Fruit fly (Drosophila melanogaster) whole organism, larva: Measurements from ENCODE around the gene Rpn9.

Experiments used
- noc ChIP-seq: fragments of 200-800 bp; sonication (Bioruptor generic); optimal IDR thresholded peaks from 3 replicates; lab custom pipeline; 2019; ENCODE audit warnings: missing biosample characterization, mild to moderate bottlenecking, missing genetic modification characterization, moderate library complexity

Rpn9 gene

DNA sequence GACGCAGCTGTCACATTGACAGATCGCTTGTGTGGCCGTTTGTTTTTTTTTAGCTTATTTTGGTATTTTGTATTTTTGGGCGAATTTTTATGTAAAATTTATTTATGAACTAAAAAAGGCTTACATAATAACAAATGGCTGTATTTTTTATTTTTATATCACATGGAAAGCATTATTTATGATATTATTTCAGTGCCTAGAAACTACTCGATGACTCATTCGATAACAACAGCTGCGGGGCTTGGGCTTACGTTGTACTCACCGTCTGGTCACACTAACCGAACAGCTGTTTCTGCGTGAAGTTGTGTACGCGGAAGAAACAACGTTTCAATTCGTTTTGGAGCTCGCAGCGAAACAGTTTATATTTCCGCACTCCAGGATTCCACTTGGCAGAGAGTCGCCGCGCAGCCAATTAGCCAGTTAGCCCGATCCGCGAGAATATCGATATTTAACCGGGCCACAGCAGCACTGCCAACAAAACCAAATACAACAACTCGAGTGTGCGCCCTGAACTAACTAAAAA, at the start of gene Rpn9, which contains the start of gene Hmgcr:
Gene Rpn9 (minus strand): TSS at position 473 of the 523 bp plus-strand sequence.
Gene Hmgcr (plus strand): TSS at position 335 of the 523 bp plus-strand sequence.
- TF ChIP-seq noc (tag; lab: Kevin White, UChicago): no peak

DNA sequence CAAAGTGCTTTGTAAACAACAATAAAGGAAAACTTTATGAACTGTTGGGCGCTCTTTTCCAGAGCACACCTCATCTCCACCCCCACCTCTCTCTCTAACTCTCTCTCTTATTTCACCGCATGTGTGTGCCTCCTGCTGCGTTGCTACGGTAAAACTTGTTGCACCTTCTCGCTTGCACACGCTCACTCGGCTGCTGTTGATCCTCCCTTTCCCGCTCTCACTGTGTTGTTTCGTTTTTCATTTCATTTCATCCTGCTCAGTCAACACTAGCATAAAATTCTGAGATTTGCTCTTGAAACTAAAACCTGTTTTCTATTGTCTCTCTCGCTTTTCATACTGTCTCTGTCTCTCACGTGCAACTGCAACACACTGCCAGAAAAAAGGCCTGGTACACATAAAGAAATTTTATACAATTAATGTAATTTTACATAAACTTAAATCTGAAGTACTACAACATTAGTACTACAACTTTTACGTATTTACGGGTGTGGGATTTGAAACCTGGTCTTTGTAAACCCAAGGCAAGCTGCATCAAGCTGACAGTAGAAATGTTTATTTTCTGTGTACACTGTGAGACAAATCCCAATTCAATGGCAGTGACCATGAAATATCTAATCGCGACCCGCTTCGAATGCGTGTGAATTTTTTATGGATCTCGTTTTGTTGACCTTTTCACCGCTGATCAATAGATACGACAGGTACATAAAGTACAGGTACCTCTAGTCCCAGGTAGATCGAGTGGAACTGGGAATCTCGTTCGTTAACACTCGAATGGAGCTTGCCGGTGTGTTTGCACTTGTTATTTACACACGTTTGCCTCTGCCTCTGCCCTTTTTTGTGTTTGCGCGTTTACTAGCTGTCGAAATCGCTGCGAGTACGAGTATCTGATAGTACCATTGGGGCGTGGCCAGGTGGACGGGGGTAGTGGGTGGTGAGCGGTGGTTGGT, 49.5 kb upstream of the Rpn9 start:
- TF ChIP-seq noc (tag; lab: Kevin White, UChicago): no peak

DNA sequence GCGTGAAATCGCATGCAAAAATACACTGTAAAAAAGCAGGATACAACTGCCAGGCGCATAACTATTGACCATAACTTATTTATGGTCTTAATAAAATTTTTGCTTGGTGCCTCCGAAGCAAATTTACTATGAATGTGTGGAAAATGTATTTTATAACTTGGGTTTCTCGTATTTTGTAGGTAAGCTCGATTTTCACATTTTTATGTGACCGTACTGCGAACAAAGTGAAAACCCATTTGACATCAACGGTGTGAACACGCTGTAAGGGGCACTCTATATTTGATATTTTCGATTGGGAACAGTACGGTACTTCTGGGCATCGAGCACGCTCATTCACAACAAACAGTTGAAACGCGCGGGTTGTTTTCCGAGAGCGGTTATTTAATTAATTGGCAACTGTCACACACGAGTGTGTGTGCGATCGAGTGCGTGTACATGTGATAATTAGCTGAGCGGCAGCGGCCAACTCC, 48.2 kb upstream of the Rpn9 start, which contains the start of the genes Nup98-96 and mbc:
Gene Nup98-96 (minus strand): TSS at position 156 of the 470 bp plus-strand sequence.
Gene mbc (plus strand): TSS at position 300 of the 470 bp plus-strand sequence.
- TF ChIP-seq noc (tag; lab: Kevin White, UChicago): peak; percentile 80

DNA sequence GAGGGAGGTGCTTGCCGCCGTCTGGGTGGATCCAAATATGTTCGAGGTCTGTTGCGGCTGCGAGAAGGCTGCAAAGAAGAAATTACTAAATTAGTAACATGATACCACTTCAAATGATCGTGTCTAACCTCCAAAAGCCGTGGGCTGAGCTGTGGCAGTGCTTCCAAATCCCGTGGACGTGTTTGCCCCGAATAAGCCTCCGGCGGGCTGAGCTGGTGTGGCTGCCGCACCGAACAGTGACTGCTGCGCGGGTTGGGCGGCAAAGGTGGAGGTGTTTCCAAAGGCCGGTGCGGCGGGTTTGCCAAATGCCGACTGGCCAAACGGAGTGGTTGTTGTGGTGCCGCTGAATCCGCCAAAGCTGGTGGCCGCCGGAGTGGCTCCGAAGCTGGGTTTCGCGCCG, 47.5 kb upstream of the Rpn9 start:
- TF ChIP-seq noc (tag; lab: Kevin White, UChicago): no peak

DNA sequence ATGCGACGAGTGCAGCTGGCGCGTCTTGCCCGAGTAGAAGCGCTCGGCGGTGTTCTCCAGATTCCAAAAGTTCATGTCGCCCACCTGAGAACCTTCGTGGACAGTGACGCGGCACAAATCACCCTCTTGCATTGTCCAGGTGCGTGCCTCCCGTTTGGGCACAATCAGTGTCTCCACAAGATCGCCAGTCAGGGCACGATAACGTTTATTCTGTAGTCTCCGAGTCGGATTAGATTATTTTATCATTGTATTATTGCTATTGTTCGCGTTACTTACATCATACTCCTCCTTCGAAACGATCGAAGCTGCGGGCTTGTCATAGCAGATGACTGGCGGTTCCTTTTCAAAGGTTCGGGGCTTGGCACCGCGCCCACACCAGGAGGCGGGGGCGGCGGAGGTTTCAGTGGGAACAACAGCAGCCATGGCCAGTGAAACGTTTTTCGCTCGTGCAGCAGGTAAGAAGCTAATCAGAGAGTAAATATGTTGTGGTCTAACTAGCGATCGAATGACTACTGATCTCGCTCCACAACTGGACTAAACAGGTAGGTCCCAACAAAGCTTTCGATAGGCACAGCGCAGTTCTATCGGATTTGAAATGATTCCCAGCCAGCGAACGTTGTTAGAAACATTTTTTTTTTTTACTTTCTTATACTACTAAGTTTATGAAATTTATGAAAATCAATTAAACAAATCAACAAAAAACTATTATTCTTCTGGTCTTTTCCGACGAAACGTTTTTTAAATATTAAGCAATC, 40.5 kb upstream of the Rpn9 start, which contains the start of gene CG10208:
Gene CG10208 (minus strand): TSS at position 518 of the 755 bp plus-strand sequence.
- TF ChIP-seq noc (tag; lab: Kevin White, UChicago): peak; percentile 39

DNA sequence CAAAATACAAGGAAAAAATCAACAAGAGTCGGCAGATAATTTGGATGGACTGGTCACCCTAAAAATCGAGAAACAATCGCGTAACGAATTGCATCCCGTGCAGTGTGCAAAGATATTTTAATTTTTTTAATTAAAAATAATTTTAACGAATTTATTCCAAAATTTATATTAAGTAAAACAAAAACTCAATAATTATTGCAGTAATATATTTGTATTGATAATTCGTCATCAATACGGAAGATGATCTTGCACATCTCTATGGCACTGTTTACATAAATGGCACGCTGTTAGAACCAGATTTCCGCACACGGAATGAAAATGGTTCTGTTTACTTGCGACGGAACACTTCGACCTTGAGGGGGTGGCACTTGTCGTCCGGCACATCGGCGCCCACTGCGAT, 39.5 kb upstream of the Rpn9 start, which contains the start of gene tst:
Gene tst (minus strand): TSS at position 52 of the 400 bp plus-strand sequence.
- TF ChIP-seq noc (tag; lab: Kevin White, UChicago): peak; percentile 90

DNA sequence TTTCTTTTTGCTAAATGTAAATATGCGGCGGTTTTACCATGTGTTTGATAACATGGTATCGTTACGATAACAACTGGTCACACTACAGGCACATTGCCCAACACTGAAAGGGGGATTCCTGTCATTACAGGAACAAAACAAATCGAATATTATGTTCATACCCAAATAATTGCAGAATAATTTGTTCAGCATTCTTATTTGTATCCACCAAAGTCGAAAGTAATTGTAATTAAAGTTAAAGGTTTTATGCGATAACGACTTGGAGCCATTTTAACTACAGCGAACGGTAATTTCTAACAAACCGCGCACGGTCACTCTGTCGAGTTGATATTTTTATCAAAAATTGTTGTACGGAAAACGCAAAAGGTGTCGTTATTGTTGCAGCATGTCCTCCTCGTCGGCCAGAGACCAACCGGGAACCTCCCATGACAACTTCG, 34.2 kb upstream of the Rpn9 start, which contains the start of the genes CG10214 and CG10375:
Gene CG10214 (minus strand): TSS at position 72 of the 437 bp plus-strand sequence.
Gene CG10375 (plus strand): TSS at position 296 of the 437 bp plus-strand sequence.
- TF ChIP-seq noc (tag; lab: Kevin White, UChicago): peak; percentile 69

DNA sequence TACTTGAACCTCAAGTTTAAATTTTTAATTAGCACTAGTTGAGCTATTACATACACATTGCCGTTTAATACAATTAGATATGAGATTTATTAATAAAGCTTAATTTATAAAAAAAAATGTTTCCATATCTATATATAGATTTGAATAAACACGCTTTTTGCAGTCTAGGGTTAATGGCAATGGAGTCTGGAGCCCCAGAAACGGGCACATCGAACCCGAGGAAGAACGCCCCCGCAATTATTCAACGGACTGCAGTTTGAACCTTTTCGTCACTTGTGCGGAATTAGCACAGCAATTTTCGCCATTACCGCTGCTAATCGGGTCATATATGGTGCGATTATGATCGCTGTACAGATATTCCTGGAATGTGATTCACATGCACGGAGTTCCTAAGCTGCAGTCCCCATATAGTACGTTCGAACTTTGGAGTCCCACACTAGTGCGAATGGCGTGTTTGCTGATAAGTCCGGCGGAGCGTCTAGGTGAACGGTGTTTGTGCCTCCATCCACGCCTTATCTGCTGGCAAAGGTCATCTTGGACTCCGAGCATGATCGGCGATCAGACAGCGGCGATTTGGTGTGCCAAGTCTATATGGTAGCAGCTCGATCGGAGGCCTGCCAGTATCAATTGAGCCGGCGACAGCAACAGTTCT, 30.5 kb upstream of the Rpn9 start, which contains the start of gene Lsd-1:
Gene Lsd-1 (plus strand): TSS at position 236 of the 652 bp plus-strand sequence.
- TF ChIP-seq noc (tag; lab: Kevin White, UChicago): peak; percentile 31

DNA sequence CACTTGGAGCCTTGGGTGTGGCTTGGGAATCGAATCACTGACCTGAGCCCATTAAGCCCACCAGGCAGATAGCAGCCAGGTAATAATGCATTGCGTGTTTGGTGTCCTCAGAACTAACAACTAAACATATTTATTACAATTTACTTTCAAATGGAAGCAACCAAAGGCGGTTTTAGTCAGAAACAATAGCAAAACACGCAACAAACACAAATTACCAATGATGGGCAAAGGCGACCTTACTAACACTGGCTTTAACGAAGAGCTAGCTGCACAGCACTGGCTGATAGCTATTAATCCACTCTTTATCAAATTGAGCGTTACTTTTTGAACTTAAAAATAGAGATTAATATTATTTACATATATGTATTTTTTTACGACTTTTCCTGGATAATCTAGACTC, 29.8 kb upstream of the Rpn9 start, which contains the start of gene udt:
Gene udt (minus strand): TSS at position 249 of the 400 bp plus-strand sequence.
- TF ChIP-seq noc (tag; lab: Kevin White, UChicago): no peak

DNA sequence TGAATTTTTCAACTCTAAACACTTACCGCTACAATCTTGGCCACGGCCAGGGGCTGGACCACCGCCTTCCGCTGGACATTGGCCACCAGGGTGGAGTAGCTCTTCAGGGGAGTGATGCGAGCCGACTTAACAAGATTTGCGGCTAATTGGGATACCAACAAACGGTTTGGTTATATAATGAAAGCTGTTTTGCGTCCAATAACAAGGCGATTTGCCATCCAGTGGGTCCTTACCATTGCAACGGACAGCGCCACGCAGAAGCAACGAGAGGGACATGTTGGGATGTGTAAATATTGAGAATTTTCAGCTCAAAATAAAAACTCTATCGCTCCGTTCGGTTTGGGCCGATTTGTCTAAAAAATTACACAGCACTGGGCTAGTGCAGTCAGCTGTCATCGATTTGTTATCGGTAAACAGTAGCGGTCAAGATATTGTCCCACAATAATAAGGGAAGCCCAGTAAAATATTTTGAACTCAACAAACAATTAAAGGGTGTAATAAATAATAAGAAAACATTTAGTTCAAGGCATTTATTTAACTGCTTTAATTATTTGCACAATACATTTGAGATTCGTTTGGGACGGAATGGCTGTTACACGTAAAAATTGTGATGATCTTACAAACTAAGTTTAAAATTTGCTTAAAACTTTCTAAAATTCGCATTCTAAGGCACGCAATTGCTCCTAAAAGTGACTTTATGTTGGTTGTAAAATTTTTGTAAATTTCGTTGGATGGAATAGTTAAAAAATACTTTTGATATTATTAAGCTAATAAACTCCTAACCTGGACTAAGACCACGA, 27.2 kb upstream of the Rpn9 start, which contains the start of gene SdhD:
Gene SdhD (minus strand): TSS at position 382 of the 800 bp plus-strand sequence.
- TF ChIP-seq noc (tag; lab: Kevin White, UChicago): peak; percentile 7

DNA sequence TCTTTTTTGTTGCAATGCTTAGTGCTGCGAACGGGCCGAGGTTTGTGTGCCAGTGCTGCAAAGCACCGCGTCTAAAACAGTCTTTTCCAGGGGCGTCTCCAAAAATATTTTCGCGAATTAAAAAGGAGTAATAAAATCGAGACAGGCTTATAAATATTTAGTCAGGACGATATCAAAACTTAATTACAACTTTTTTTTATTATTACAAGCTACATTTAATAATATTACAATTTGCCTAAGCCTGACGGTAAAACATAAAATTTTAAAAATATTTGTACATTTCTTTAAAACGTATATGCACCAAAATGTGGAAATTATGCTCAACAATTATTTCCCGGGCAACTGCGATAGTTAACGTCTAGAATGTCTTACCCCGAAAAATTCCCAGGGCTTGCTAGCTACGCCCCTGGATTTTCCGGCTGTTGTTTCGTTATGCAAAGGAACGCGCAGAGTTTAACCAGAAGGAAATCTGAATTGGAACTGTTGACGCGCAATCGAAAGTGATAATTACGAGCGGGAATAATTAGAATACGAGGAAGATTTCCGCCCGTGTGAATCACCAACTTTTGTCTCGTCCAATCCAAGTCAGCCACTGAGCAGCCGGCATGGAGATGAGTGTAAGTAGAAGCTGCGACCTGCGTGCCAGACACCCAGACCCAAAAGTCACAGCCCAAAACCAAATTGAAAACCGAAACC, 24.8 kb upstream of the Rpn9 start, which contains the start of the genes PTPMT1 and Hrd3:
Gene PTPMT1 (plus strand): TSS at position 428 of the 696 bp plus-strand sequence.
Gene Hrd3 (minus strand): TSS at position 646 of the 696 bp plus-strand sequence.
- peak; percentile 99 for TF ChIP-seq noc (tag; lab: Kevin White, UChicago)

DNA sequence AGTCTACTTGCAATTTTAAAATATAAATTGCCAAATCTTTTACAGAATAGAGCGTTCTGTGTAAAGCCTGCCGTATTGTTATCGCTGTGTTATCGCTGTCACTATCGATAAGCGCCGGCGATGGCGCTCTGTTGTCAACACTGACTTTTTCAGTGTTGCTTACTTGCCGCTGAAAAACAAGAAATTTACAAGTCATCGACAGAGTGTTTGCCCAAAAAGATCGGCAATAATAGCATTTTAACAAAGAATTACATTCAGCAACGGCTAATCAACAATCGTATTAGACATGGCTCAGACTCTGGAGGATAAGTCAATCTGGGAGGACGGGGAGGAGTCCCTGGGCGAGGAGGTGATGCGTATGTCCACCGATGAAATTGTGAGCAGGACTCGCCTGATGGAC, 19.5 kb upstream of the Rpn9 start, which contains the start of the genes RanBP3 and Rpt5:
Gene RanBP3 (minus strand): TSS at position 107 of the 400 bp plus-strand sequence.
Gene Rpt5 (plus strand): TSS at position 149 of the 400 bp plus-strand sequence.
- peak; percentile 64 for TF ChIP-seq noc (tag; lab: Kevin White, UChicago)
